Worm (Caenorhabditis elegans) whole organism, L1 larva: ENCODE results near the gene coh-3.

Experiments used
- C04F5.9 ChIP-seq: sonication (generic microtip); optimal IDR thresholded peaks from 2 replicates; lab custom pipeline; 2016; ENCODE audit warnings: missing genetic modification characterization, missing compliant biosample characterization
- C16A3.4 ChIP-seq: fragments of 150-350 bp; optimal IDR thresholded peaks from 2 replicates; lab custom pipeline; 2014; ENCODE audit warnings: missing biosample characterization, missing genetic modification characterization
- Y116A8C.19 ChIP-seq: sonication (generic microtip); optimal IDR thresholded peaks from 2 replicates; lab custom pipeline; 2016; ENCODE audit warnings: missing compliant biosample characterization, missing genetic modification characterization, borderline replicate concordance
- aly-2 ChIP-seq: fragments of 150-350 bp; optimal IDR thresholded peaks from 2 replicates; lab custom pipeline; 2014; ENCODE audit warnings: missing biosample characterization, missing genetic modification characterization
- ama-1 ChIP-seq: fragments of 150-350 bp; optimal IDR thresholded peaks from 2 replicates; lab custom pipeline; 2014
- blmp-1 ChIP-seq: fragments of 150-350 bp; optimal IDR thresholded peaks from 2 replicates; lab custom pipeline; 2014; ENCODE audit warnings: missing biosample characterization, missing genetic modification characterization
- ceh-82 ChIP-seq, 3 experiments: fragments of 150-350 bp in 1 of 3; sonication (generic microtip) in 2 of 3; optimal IDR thresholded peaks; 2 replicates each; lab custom pipeline; 2014 to 2017; ENCODE audit warnings: missing biosample characterization in 3 of 3, missing genetic modification characterization in 3 of 3
- ceh-88 ChIP-seq: fragments of 200-800 bp; sonication (Bioruptor generic); IDR thresholded peaks from 2 replicates; pipeline ENCODE4 v1.3.6; 2022; ENCODE audit warnings: missing genetic modification characterization, missing compliant biosample characterization
- ceh-90 ChIP-seq: sonication (generic microtip); optimal IDR thresholded peaks from 2 replicates; lab custom pipeline; 2016; ENCODE audit warnings: missing genetic modification characterization, missing compliant biosample characterization
- efl-1 ChIP-seq, 4 experiments: fragments of 150-350 bp; optimal IDR thresholded peaks in 3 of 4; peaks in 1 of 4; 1 replicate in 1 of 4; 2 replicates in 3 of 4; lab custom pipeline; 2014; ENCODE audit warnings: missing biosample characterization in 2 of 4, missing genetic modification characterization in 2 of 4, missing genetic modification reagents in 2 of 4
- efl-3 ChIP-seq: fragments of 200-800 bp; sonication (Bioruptor generic); optimal IDR thresholded peaks from 2 replicates; lab custom pipeline; 2018; ENCODE audit warnings: mild to moderate bottlenecking, missing genetic modification characterization, missing compliant biosample characterization
- elt-2 ChIP-seq: sonication (generic microtip); optimal IDR thresholded peaks from 2 replicates; lab custom pipeline; 2016; ENCODE audit warnings: missing genetic modification characterization, mild to moderate bottlenecking, inconsistent platforms, missing compliant biosample characterization, missing genetic modification reagents
- ets-5 ChIP-seq: fragments of 200-800 bp; sonication (Bioruptor generic); IDR thresholded peaks from 2 replicates; pipeline ENCODE4 v1.3.6; 2022; ENCODE audit warnings: missing genetic modification characterization, missing compliant biosample characterization
- fkh-8 ChIP-seq: sonication (generic microtip); optimal IDR thresholded peaks from 2 replicates; lab custom pipeline; 2016; ENCODE audit warnings: mild to moderate bottlenecking, missing genetic modification characterization, missing compliant biosample characterization
- grh-1 ChIP-seq: fragments of 200-800 bp; sonication (Bioruptor generic); IDR thresholded peaks from 2 replicates; pipeline ENCODE4 v1.3.6; 2022; ENCODE audit warnings: missing genetic modification reagents, missing genetic modification characterization, missing compliant biosample characterization
- hlh-17 ChIP-seq: fragments of 200-800 bp; sonication (Bioruptor generic); optimal IDR thresholded peaks from 2 replicates; lab custom pipeline; 2018; ENCODE audit warnings: missing genetic modification characterization, mild to moderate bottlenecking, missing compliant biosample characterization, moderate library complexity, borderline replicate concordance
- hlh-4 ChIP-seq: sonication (generic microtip); optimal IDR thresholded peaks from 2 replicates; lab custom pipeline; 2016; ENCODE audit warnings: mild to moderate bottlenecking, missing genetic modification characterization, missing compliant biosample characterization
- isw-1 ChIP-seq: fragments of 200-800 bp; sonication (Bioruptor generic); IDR thresholded peaks from 2 replicates; pipeline ENCODE4 v1.3.6; 2022; ENCODE audit warnings: missing genetic modification characterization, missing compliant biosample characterization
- jun-1 ChIP-seq: fragments of 150-350 bp; optimal IDR thresholded peaks from 2 replicates; lab custom pipeline; 2014; ENCODE audit warnings: missing biosample characterization, missing genetic modification reagents, missing genetic modification characterization
- lin-15B ChIP-seq: fragments of 150-350 bp; sonication (generic microtip); optimal IDR thresholded peaks from 3 replicates; lab custom pipeline; 2014; ENCODE audit warnings: missing biosample characterization, missing genetic modification characterization
- mdl-1 ChIP-seq, 2 experiments: fragments of 150-350 bp; optimal IDR thresholded peaks; 2 replicates each; lab custom pipeline; 2014 to 2017; ENCODE audit warnings: missing biosample characterization in 2 of 2, missing genetic modification characterization in 2 of 2, inconsistent platforms in 1 of 2
- mef-2 ChIP-seq: fragments of 150-350 bp; optimal IDR thresholded peaks from 2 replicates; lab custom pipeline; 2014; ENCODE audit warnings: missing biosample characterization, missing genetic modification characterization
- mep-1 ChIP-seq: fragments of 150-350 bp; optimal IDR thresholded peaks from 2 replicates; lab custom pipeline; 2014; ENCODE audit warnings: missing biosample characterization, missing genetic modification characterization
- nhr-11 ChIP-seq: fragments of 150-350 bp; optimal IDR thresholded peaks from 2 replicates; lab custom pipeline; 2014; ENCODE audit warnings: missing biosample characterization, missing genetic modification characterization
- nhr-71 ChIP-seq: sonication (generic microtip); optimal IDR thresholded peaks from 2 replicates; lab custom pipeline; 2016; ENCODE audit warnings: mild to moderate bottlenecking, missing genetic modification characterization, moderate library complexity, missing compliant biosample characterization
- nhr-76 ChIP-seq: sonication (generic microtip); optimal IDR thresholded peaks from 2 replicates; lab custom pipeline; 2017; ENCODE audit warnings: missing biosample characterization, missing genetic modification characterization
- nhr-77 ChIP-seq: fragments of 150-350 bp; optimal IDR thresholded peaks from 2 replicates; lab custom pipeline; 2014; ENCODE audit warnings: missing biosample characterization, missing genetic modification characterization
- nhr-90 ChIP-seq: sonication (generic microtip); optimal IDR thresholded peaks from 2 replicates; lab custom pipeline; 2016; ENCODE audit warnings: mild to moderate bottlenecking, missing genetic modification characterization, missing compliant biosample characterization; ENCODE audit not compliant: poor library complexity
- pag-3 ChIP-seq: sonication (generic microtip); optimal IDR thresholded peaks from 2 replicates; lab custom pipeline; 2017; ENCODE audit warnings: missing genetic modification characterization, mild to moderate bottlenecking, missing compliant biosample characterization, antibody characterized with exemption, borderline replicate concordance; ENCODE audit not compliant: insufficient read depth
- pax-3 ChIP-seq: fragments of 200-800 bp; sonication (Bioruptor generic); optimal IDR thresholded peaks from 2 replicates; lab custom pipeline; 2018; ENCODE audit warnings: mild to moderate bottlenecking, missing genetic modification characterization, moderate library complexity, missing compliant biosample characterization
- skn-1 ChIP-seq: fragments of 150-350 bp; optimal IDR thresholded peaks from 2 replicates; lab custom pipeline; 2014; ENCODE audit warnings: missing biosample characterization, missing genetic modification characterization
- sptf-1 ChIP-seq: fragments of 150-350 bp; optimal IDR thresholded peaks from 2 replicates; lab custom pipeline; 2014; ENCODE audit warnings: missing biosample characterization, missing genetic modification characterization
- tbx-2 ChIP-seq: sonication (generic microtip); optimal IDR thresholded peaks from 2 replicates; lab custom pipeline; 2016; ENCODE audit warnings: missing genetic modification characterization, missing compliant biosample characterization
- unc-130 ChIP-seq: fragments of 150-350 bp; optimal IDR thresholded peaks from 2 replicates; lab custom pipeline; 2017; ENCODE audit warnings: missing biosample characterization, missing genetic modification characterization, inconsistent platforms
- unc-62 ChIP-seq: fragments of 150-350 bp; optimal IDR thresholded peaks from 2 replicates; lab custom pipeline; 2014; ENCODE audit warnings: missing biosample characterization, missing genetic modification reagents, missing genetic modification characterization
- xbp-1 ChIP-seq: sonication (generic microtip); optimal IDR thresholded peaks from 2 replicates; lab custom pipeline; 2016; ENCODE audit warnings: missing genetic modification characterization, missing compliant biosample characterization
- ztf-11 ChIP-seq, 2 experiments: sonication (generic microtip); optimal IDR thresholded peaks; 2 replicates each; lab custom pipeline; 2016 to 2017; ENCODE audit warnings: missing genetic modification characterization in 2 of 2, missing biosample characterization in 1 of 2, missing compliant biosample characterization in 1 of 2
- ztf-4 ChIP-seq: fragments of 150-350 bp; optimal IDR thresholded peaks from 2 replicates; lab custom pipeline; 2014; ENCODE audit warnings: missing biosample characterization, missing genetic modification characterization

The coh-3 gene

DNA sequence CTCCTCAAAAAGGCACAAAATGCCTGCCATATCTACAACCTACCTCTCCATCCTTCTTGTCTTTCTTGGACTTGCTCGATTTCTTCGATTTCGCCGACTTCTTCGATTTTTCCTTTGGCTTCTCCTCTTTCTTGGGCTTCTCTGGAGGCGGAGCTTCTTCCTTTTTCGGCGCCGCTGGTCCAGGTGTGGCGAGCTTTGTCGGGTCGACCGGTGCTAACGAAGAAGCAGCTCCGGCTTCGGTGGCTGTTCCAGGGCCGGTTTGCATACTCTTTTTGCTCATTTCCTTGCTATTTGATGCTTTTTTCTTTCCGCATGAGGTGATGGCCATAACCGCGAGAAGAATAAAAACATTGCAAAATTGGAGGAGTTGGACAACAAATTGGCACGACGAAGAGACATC, 23.3 kb downstream of the coh-3 start:
- TF ChIP-seq Y116A8C.19 (tag; lab: Kevin White, UChicago) (no peak), elt-2 (no peak), nhr-77 (tag; lab: Kevin White, UChicago) (no peak), efl-1 (optimal IDR thresholded peaks at IDR 0.05; lab: Kevin White, UChicago) (no peak), efl-1 (GFP tag; optimal IDR thresholded peaks at IDR 0.05 in 1 of 2; lab: Kevin White, UChicago) (no peak), isw-1 (GFP tag; lab: Robert Waterston, UW) (no peak), sptf-1 (tag; lab: Kevin White, UChicago) (no peak), ets-5 (GFP tag; lab: Robert Waterston, UW) (no peak), hlh-4 (tag; lab: Kevin White, UChicago) (no peak), skn-1 (tag; lab: Kevin White, UChicago) (no peak), ceh-82 (tag; optimal IDR thresholded peaks at IDR 0.05; lab: Kevin White, UChicago) (no peak), grh-1 (GFP tag; lab: Robert Waterston, UW) (no peak), efl-3 (GFP tag; lab: Kevin White, UChicago) (no peak), fkh-8 (tag; lab: Kevin White, UChicago) (no peak)

DNA sequence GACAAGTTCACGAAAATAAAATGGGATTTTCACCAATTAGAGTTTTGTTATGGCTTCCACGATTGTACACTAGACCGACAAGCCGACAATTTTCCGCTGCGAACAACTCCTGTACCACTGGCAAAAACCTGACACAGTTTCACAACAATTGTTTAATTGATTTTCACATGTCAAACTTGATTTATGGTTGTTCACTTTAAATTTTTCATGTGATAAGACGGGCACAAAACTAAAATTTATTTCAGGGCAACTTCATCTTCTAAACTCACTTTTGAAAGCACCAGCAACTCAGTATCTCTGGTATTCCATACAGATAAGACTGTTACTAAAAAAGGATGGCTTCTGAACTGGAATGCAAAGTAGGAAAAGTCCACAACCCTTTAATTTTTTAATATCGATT, 24.2 kb downstream of the coh-3 start, which contains the start of gene R02D5.7:
Gene R02D5.7 (minus strand): TSS at position 101 of the 400 bp plus-strand sequence.
- TF ChIP-seq ceh-82 (tag; optimal IDR thresholded peaks at IDR 0.05; lab: Kevin White, UChicago) = no peak
- no peak for TF ChIP-seq nhr-11 (tag; lab: Kevin White, UChicago)
- no peak for TF ChIP-seq mef-2
- TF ChIP-seq fkh-8 (tag; lab: Kevin White, UChicago) = no peak
- TF ChIP-seq nhr-90 (tag; lab: Kevin White, UChicago) = no peak
- no peak for TF ChIP-seq ama-1
- no peak for TF ChIP-seq blmp-1 (tag; lab: Kevin White, UChicago)
- TF ChIP-seq ceh-88 (GFP tag; lab: Robert Waterston, UW) = no peak
- TF ChIP-seq C04F5.9 (tag; lab: Kevin White, UChicago) = no peak
- TF ChIP-seq mep-1 (tag; lab: Kevin White, UChicago) = no peak
- no peak for TF ChIP-seq xbp-1 (tag; lab: Kevin White, UChicago)
- TF ChIP-seq mdl-1 (tag; optimal IDR thresholded peaks at IDR 0.05; lab: Kevin White, UChicago) = no peak
- TF ChIP-seq hlh-17 = no peak
- TF ChIP-seq ceh-90 = no peak

DNA sequence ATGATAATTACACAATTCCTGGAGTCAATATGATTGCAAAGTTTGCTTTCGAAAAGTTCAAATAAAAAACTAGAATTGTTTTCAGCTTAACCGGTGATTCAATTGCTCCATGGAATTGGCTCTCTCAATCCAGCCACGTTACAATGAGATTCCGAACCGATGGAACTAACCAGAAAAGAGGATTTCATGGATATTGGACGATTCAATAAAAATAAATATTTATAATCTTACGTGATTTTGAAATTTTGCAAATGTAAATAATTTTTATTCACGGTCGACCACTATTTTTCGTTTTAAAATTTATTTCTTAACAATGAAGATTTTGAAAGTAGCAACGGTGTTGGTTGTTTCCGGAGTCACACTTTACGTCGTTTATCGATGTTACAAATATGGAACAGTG, 24.8 kb downstream of the coh-3 start, which contains the start of gene R02D5.10:
Gene R02D5.10 (plus strand): TSS at position 301 of the 400 bp plus-strand sequence.
- TF ChIP-seq jun-1 (tag; lab: Kevin White, UChicago) (no peak), ztf-11 (tag; optimal IDR thresholded peaks at IDR 0.05; lab: Kevin White, UChicago) (no peak), hlh-4 (tag; lab: Kevin White, UChicago) (no peak), mdl-1 (tag; optimal IDR thresholded peaks at IDR 0.05; lab: Kevin White, UChicago) (no peak), pag-3 (tag; lab: Kevin White, UChicago) (no peak), ztf-4 (tag; lab: Kevin White, UChicago) (no peak), unc-62 (GFP tag; lab: Kevin White, UChicago) (no peak), nhr-76 (tag; lab: Kevin White, UChicago) (no peak), efl-1 (optimal IDR thresholded peaks at IDR 0.05; lab: Kevin White, UChicago) (no peak), efl-1 (GFP tag; optimal IDR thresholded peaks at IDR 0.05 in 1 of 2; lab: Kevin White, UChicago) (no peak), unc-130 (no peak), nhr-71 (no peak), lin-15B (tag; lab: Kevin White, UChicago) (no peak), grh-1 (GFP tag; lab: Robert Waterston, UW) (no peak), tbx-2 (tag; lab: Kevin White, UChicago) (no peak), xbp-1 (tag; lab: Kevin White, UChicago) (no peak), aly-2 (tag; lab: Kevin White, UChicago) (no peak), pax-3 (tag; lab: Kevin White, UChicago) (no peak), C16A3.4 (tag; lab: Kevin White, UChicago) (no peak)
